Fruit fly (Drosophila melanogaster) whole organism, adult: ENCODE results near the gene CG31988.

Source experiments
- kay ChIP-seq: fragments of 200-800 bp; sonication (Bioruptor generic); peaks from one replicate; lab custom pipeline; 2016; ENCODE audit warnings: missing biosample characterization, missing genetic modification characterization, borderline replicate concordance
- tj ChIP-seq: fragments of 200-800 bp; sonication (Bioruptor generic); optimal IDR thresholded peaks from 3 replicates; lab custom pipeline; 2017; ENCODE audit warnings: missing biosample characterization, mild to moderate bottlenecking, missing genetic modification characterization, moderate library complexity

dm6 chr2L:21197178-21197577, 5.4 kb downstream of the CG31988 start:
- no peak for TF ChIP-seq tj (GFP tag; lab: Kevin White, UChicago)
- no peak for TF ChIP-seq kay (GFP tag; lab: Kevin White, UChicago)
